Fruit fly (Drosophila melanogaster): Measurements from ENCODE around the gene Ugt35A1.

Ugt35A1 gene

dm6 chr3R:11145135-11145534, 27.3 kb downstream of the Ugt35A1 start, which contains the start of gene CheA86a:
CheA86a (minus strand) TSS chr3R:11145235.
- TF ChIP-seq CG8478 (optimal IDR thresholded peaks at IDR 0.05) (no peak), CTCF (optimal IDR thresholded peaks at IDR 0.05) (no peak)

DNA sequence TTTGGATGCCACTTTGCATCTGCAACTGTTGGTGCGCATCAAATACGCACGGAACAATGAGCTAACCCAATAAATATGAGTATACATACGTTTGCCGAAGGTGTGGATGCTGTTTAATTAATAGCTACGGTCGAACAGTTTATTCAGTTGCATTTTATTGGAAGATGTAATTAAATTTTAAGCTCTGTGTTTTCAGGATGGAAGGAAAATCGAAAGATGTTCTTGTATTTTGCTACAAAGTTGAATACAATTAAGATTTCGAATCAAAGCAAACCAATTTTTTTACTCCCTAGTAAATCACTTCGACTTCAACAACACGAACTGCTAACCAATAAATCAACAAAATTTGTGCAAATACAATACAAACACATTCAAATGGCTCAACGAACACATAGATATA, 35.6 kb downstream of the Ugt35A1 start, which contains the start of gene mAcon2:
Gene mAcon2, plus strand, starts transcription at position 301 of the 400 bp plus-strand sequence.
- TF ChIP-seq CTCF (optimal IDR thresholded peaks at IDR 0.05) (no peak), CG8478 (optimal IDR thresholded peaks at IDR 0.05) (no peak)

DNA sequence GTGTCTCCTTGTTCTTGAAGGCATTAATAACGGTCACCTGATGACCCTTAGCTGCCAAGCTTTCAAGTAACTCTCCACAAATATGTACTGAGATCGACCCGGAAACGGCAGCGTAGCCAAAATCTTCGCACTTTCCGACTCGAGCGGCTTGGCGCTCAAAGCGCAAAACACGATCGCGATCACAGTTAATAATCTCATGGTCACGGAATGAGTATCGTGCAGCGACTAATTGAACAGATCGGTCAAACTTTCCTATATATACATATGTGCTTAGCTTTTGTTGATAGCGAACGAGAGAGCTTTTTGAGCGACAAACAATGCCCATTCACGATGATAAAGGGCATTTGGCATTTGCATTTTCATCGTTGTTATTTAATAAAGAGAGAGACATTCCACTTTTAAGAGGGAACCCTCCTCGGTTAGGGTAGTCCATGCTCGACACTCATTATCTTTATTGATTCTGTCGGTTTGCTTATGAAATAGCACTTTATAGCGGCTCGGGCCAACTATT, 44.3 kb downstream of the Ugt35A1 start, which contains the start of gene Ugt35C1:
Gene Ugt35C1, minus strand, starts transcription at position 213 of the 511 bp plus-strand sequence.
- TF ChIP-seq CG8478 (optimal IDR thresholded peaks at IDR 0.05), result no peak
- TF ChIP-seq CTCF (optimal IDR thresholded peaks at IDR 0.05), result no peak

DNA sequence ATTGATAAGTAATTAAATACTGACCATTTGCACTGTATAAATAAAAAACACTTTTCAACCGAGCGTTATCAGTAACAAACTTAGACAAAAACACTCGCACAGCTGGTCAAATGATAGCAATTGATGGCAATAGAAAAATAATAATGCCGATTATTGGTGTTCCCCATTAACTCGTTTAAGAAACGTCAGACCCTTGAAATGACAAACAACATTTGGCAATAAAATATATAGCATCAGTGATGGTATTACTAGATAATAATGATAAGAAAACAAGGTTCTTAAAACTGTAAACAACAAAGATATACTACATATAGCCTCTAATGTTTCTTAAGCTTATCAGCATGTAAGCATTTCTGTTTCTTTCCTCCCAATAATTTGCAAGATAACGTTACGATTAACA, 46.1 kb downstream of the Ugt35A1 start:
- no peak for TF ChIP-seq CTCF (optimal IDR thresholded peaks at IDR 0.05)
- no peak for TF ChIP-seq CG8478 (optimal IDR thresholded peaks at IDR 0.05)
